Worm (Caenorhabditis elegans) whole organism, L2 larva: ENCODE results near the gene Y97E10B.1.

Experiments
- F13H6.1 ChIP-seq: sonication (generic microtip); optimal IDR thresholded peaks from 2 replicates; lab custom pipeline; 2016; ENCODE audit warnings: missing genetic modification characterization, missing compliant biosample characterization
- blmp-1 ChIP-seq: sonication (generic microtip); optimal IDR thresholded peaks from 2 replicates; lab custom pipeline; 2017; ENCODE audit warnings: missing genetic modification characterization, mild to moderate bottlenecking, missing compliant biosample characterization, antibody characterized with exemption, moderate library complexity; ENCODE audit not compliant: insufficient read depth
- egl-27 ChIP-seq: sonication (generic microtip); optimal IDR thresholded peaks from 3 replicates; lab custom pipeline; 2017; ENCODE audit warnings: missing biosample characterization, missing genetic modification reagents, missing genetic modification characterization
- mbf-1 ChIP-seq: sonication (generic microtip); optimal IDR thresholded peaks from 2 replicates; lab custom pipeline; 2017; ENCODE audit warnings: missing biosample characterization, missing genetic modification characterization
- nhr-11 ChIP-seq: fragments of 150-350 bp; optimal IDR thresholded peaks from 2 replicates; lab custom pipeline; 2014; ENCODE audit warnings: missing biosample characterization, missing genetic modification characterization
- nhr-129 ChIP-seq: fragments of 150-350 bp; optimal IDR thresholded peaks from 2 replicates; lab custom pipeline; 2014; ENCODE audit warnings: missing biosample characterization, missing genetic modification characterization
- skn-1 ChIP-seq: sonication (generic microtip); optimal IDR thresholded peaks from 2 replicates; lab custom pipeline; 2017; ENCODE audit warnings: missing biosample characterization, missing genetic modification characterization
- unc-55 ChIP-seq: fragments of 150-350 bp; sonication (generic microtip); optimal IDR thresholded peaks from 3 replicates; lab custom pipeline; 2014; ENCODE audit warnings: missing biosample characterization, missing genetic modification reagents, missing genetic modification characterization
- unc-62 ChIP-seq: fragments of 150-350 bp; optimal IDR thresholded peaks from 2 replicates; lab custom pipeline; 2014; ENCODE audit warnings: missing biosample characterization, missing genetic modification reagents, missing genetic modification characterization

DNA sequence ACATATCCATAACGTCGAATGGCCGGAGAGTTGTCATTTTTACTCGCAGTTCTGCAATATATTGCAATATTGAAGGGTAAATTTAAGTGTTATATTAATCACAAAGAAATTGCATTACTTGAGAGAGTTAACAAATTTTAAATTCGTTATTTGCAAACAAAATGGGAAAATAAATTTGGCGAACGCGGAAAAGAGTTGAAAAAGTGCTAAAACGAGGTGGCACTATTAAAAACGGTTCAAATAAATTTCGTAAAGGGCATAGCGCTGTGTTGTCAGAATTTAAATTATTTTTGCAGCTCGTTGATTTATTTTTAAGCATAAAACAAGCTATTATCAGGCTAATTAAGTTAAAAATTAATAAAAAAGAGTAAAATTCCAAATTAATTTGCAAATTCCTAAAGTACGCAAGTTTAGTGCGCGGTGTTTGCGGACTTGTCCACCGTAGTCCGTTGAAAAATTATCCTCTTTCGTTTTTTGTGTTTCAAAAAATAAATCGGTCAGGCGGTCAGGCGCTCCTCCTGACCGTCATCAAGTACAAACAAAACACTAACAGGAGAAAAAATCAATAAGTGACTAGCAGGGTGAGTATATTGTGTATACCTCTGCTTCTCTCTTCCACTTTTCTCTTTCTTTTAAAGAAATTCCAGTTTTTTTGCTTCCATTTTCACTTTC is 39.8 kb downstream of the Y97E10B.1 start, which contains the start of the genes natb-1 and abhd-12:
- TF ChIP-seq skn-1 (no peak), nhr-129 (tag; lab: Kevin White, UChicago) (peak; percentile 45), F13H6.1 (tag; lab: Kevin White, UChicago) (no peak), blmp-1 (peak; percentile 3), nhr-11 (tag; lab: Kevin White, UChicago) (no peak), unc-55 (peak; percentile 72), mbf-1 (tag; lab: Kevin White, UChicago) (no peak), unc-62 (no peak), egl-27 (tag; lab: Kevin White, UChicago) (no peak)
